Fruit fly (Drosophila melanogaster) whole organism, embryonic: ENCODE measurements around the gene CG43355.

ENCODE experiments used
- CG17186 ChIP-seq: fragments of 200-800 bp; sonication (Bioruptor generic); optimal IDR thresholded peaks from 3 replicates; lab custom pipeline; 2017; ENCODE audit warnings: missing biosample characterization, missing genetic modification reagents, missing genetic modification characterization
- zf30C ChIP-seq: fragments of 200-800 bp; sonication (Bioruptor generic); optimal IDR thresholded peaks from 3 replicates; lab custom pipeline; 2018; ENCODE audit warnings: missing biosample characterization, mild to moderate bottlenecking, missing genetic modification characterization

- TF ChIP-seq CG17186 (GFP tag; lab: Kevin White, UChicago) (no peak), zf30C (no peak)
Measured at dm6 chr2L:11500649-11501048, 16.1 kb downstream of the CG43355 start.
